Worm (Caenorhabditis elegans) whole organism, early embryonic: ENCODE results near the gene cut-4.
A peak's percentile ranks its signal among the peaks of the same experiment; 100 is the strongest.
"Not testable (repeated sequence)": the region's sequence is repeated elsewhere in the genome, so short reads cannot be mapped to it uniquely, and the experiment has no call there.

Source experiments
- B0310.2 ChIP-seq: sonication (generic microtip); optimal IDR thresholded peaks from 2 replicates; lab custom pipeline; 2016; ENCODE audit warnings: mild to moderate bottlenecking, missing genetic modification characterization, missing compliant biosample characterization
- F13C5.2 ChIP-seq: sonication (generic microtip); optimal IDR thresholded peaks from 2 replicates; lab custom pipeline; 2017; ENCODE audit warnings: mild to moderate bottlenecking, missing genetic modification characterization, inconsistent platforms, missing compliant biosample characterization
- aly-1 ChIP-seq: sonication (generic microtip); optimal IDR thresholded peaks from 2 replicates; lab custom pipeline; 2016; ENCODE audit warnings: missing genetic modification characterization, missing compliant biosample characterization
- ama-1 ChIP-seq: fragments of 150-350 bp; optimal IDR thresholded peaks from 2 replicates; lab custom pipeline; 2014
- ceh-13 ChIP-seq: fragments of 200-800 bp; sonication (Bioruptor generic); optimal IDR thresholded peaks from 2 replicates; lab custom pipeline; 2018; ENCODE audit warnings: mild to moderate bottlenecking, missing genetic modification characterization, missing compliant biosample characterization
- ceh-36 ChIP-seq: sonication (generic microtip); optimal IDR thresholded peaks from 2 replicates; lab custom pipeline; 2016; ENCODE audit warnings: missing genetic modification characterization, inconsistent platforms, missing compliant biosample characterization
- ets-7 ChIP-seq: sonication (generic microtip); optimal IDR thresholded peaks from 2 replicates; lab custom pipeline; 2016; ENCODE audit warnings: missing genotype, missing genetic modification characterization, missing compliant biosample characterization
- flt-1 ChIP-seq: fragments of 200-800 bp; sonication (Bioruptor generic); IDR thresholded peaks from 2 replicates; pipeline ENCODE4 v1.3.6; 2022; ENCODE audit warnings: missing genetic modification characterization, missing compliant biosample characterization
- hmbx-1 ChIP-seq: sonication (generic microtip); optimal IDR thresholded peaks from 2 replicates; lab custom pipeline; 2016; ENCODE audit warnings: mild to moderate bottlenecking, missing genetic modification characterization, missing compliant biosample characterization
- hmg-4 ChIP-seq: fragments of 200-800 bp; sonication (Bioruptor generic); optimal IDR thresholded peaks from 2 replicates; lab custom pipeline; 2018; ENCODE audit warnings: mild to moderate bottlenecking, missing genetic modification characterization, missing compliant biosample characterization
- hnd-1 ChIP-seq: sonication (generic microtip); optimal IDR thresholded peaks from 2 replicates; lab custom pipeline; 2016; ENCODE audit warnings: missing genetic modification characterization, missing compliant biosample characterization
- pes-1 ChIP-seq: fragments of 200-800 bp; sonication (Bioruptor generic); IDR thresholded peaks from 2 replicates; pipeline ENCODE4 v1.3.6; 2022; ENCODE audit warnings: missing genetic modification reagents, missing genetic modification characterization, missing compliant biosample characterization
- scrt-1 ChIP-seq: fragments of 200-800 bp; sonication (Bioruptor generic); IDR thresholded peaks from 2 replicates; pipeline ENCODE4 v1.3.6; 2022; ENCODE audit warnings: missing genetic modification characterization, missing compliant biosample characterization
- sea-1 ChIP-seq: fragments of 200-800 bp; sonication (Bioruptor generic); conservative IDR thresholded peaks from 2 replicates; pipeline ENCODE4 v1.3.6; 2022; ENCODE audit warnings: missing genetic modification characterization, missing compliant biosample characterization
- tbx-11 ChIP-seq: fragments of 200-800 bp; sonication (Bioruptor generic); IDR thresholded peaks from 2 replicates; pipeline ENCODE4 v1.3.6; 2022; ENCODE audit warnings: missing genetic modification characterization, missing compliant biosample characterization
- tbx-37 ChIP-seq: fragments of 200-800 bp; sonication (Bioruptor generic); conservative IDR thresholded peaks from 2 replicates; pipeline ENCODE4 v1.3.6; 2022; ENCODE audit warnings: missing genetic modification reagents, missing genetic modification characterization, missing compliant biosample characterization
- tra-4 ChIP-seq: sonication (generic microtip); optimal IDR thresholded peaks from 2 replicates; lab custom pipeline; 2017; ENCODE audit warnings: missing genetic modification characterization, missing compliant biosample characterization

The cut-4 gene

DNA sequence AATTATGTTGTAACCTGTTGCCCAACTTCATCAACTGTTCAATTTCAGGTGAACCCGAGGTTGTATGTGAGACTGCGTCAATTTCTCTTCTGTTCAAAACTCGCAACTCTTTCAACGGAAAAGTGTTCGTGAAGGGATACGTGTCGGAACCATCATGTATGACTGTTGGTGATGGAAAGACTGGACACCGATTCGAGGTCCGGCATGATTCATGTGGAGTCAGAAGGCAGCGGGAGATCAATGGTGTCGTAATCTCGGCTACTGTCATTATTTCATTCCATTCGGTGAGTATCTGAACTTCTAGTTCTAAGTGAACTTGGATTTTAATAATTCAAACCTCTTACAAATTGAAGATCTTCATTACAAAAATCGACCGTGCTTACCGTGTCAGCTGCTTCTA lies 1.9 kb downstream of the cut-4 start:
- no peak for TF ChIP-seq hnd-1
- TF ChIP-seq tbx-37 (GFP tag; lab: Robert Waterston, UW), result no peak
- TF ChIP-seq scrt-1 (GFP tag; lab: Robert Waterston, UW), result no peak
- no peak for TF ChIP-seq F13C5.2 (tag; lab: Kevin White, UChicago)
- TF ChIP-seq tbx-11 (GFP tag; lab: Robert Waterston, UW), result no peak
- TF ChIP-seq ceh-13, result no peak
- TF ChIP-seq ets-7, result no peak
- TF ChIP-seq B0310.2 (tag; lab: Kevin White, UChicago), result no peak
- TF ChIP-seq hmg-4 (GFP tag; lab: Kevin White, UChicago), result no peak
- no peak for TF ChIP-seq ama-1 (lab: Kevin White, UChicago)
- no peak for TF ChIP-seq hmbx-1 (tag; lab: Kevin White, UChicago)
- TF ChIP-seq flt-1 (GFP tag; lab: Robert Waterston, UW), result no peak
- TF ChIP-seq tra-4 (tag; lab: Kevin White, UChicago), result no peak
- TF ChIP-seq pes-1 (GFP tag; lab: Robert Waterston, UW), result no peak

- TF ChIP-seq scrt-1 (GFP tag; lab: Robert Waterston, UW), result no peak
- no peak for TF ChIP-seq ets-7
- TF ChIP-seq ama-1 (lab: Kevin White, UChicago), result no peak
- no peak for TF ChIP-seq B0310.2 (tag; lab: Kevin White, UChicago)
- TF ChIP-seq hmg-4 (GFP tag; lab: Kevin White, UChicago), result no peak
- TF ChIP-seq hnd-1, result no peak
- TF ChIP-seq tbx-11 (GFP tag; lab: Robert Waterston, UW), result no peak
- no peak for TF ChIP-seq hmbx-1 (tag; lab: Kevin White, UChicago)
- no peak for TF ChIP-seq aly-1 (tag; lab: Kevin White, UChicago)
- no peak for TF ChIP-seq ceh-13
- TF ChIP-seq pes-1 (GFP tag; lab: Robert Waterston, UW), result no peak
- no peak for TF ChIP-seq flt-1 (GFP tag; lab: Robert Waterston, UW)
These were observed 4.0 kb downstream of the cut-4 start, which contains the start of gene E04D5.4 for ce11 chrII:10439976-10440375. Gene E04D5.4, plus strand, starts transcription at chrII:10440276.

DNA sequence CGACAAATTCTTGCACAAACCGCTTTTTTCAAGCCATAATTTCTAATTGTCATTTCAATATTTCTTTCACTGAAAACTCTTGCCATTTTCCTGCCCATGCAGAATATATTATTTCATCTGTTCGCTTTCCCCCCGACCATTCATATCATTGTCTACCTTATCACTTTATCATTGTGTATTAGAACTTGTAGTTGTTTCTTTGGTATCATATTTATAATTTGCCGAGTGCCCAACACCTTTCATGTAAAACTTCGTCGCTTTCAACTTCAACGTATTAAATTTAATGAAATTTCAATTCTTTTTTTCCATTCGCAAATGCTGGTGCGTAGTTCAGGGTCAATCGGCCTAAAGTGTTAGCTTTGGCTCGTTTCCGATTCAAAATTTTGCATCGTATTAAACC lies 6.9 kb downstream of the cut-4 start, which contains the start of gene ZK673.1:
Gene ZK673.1 (plus strand): TSS at position 301 of the 400 bp plus-strand sequence.
- TF ChIP-seq ceh-13; ets-7; aly-1 (tag; lab: Kevin White, UChicago): not testable (repeated sequence)

ce11 chrII:10443898-10444297 lies 8.0 kb downstream of the cut-4 start:
- TF ChIP-seq hmbx-1 (tag; lab: Kevin White, UChicago), result no peak
- no peak for TF ChIP-seq ceh-36 (tag; lab: Kevin White, UChicago)
- no peak for TF ChIP-seq ama-1 (lab: Kevin White, UChicago)
- TF ChIP-seq flt-1 (GFP tag; lab: Robert Waterston, UW), result no peak
- TF ChIP-seq hmg-4 (GFP tag; lab: Kevin White, UChicago), result no peak

DNA sequence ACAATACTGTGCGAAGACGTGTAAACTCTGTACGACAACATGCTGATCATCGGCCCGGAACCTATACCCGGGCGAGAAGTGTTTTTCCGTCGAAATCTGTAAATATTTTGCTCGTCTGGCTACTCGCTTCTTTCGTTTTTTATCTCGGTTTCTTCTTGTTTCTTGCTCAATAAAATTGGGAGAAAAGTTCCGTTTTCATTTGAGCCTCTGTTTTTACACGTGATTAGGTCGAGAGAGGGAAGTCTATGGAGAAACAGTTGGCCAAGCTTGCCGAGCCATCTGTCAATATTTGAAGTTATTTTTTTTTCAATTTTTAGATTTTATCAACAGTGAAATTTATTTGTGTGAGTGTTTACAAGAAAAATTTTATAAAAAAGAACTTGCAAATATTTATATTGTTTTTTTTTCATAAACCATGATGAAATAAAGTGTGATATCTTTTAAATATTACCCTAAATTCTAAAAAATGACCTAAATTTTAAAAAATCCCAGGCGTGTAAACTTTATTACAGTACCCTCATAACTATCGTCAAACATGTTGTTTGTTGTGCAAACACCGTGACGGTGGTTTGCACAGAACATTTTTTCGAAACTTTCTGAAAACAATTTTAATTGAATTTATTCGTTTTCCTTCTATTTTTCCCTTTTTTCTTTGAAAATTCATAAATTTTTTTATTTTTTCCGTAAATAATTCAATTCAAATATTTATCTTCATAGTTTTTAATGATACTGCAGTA lies 9.2 kb downstream of the cut-4 start:
- TF ChIP-seq tra-4 (tag; lab: Kevin White, UChicago), result no peak
- TF ChIP-seq ets-7, result no peak
- TF ChIP-seq hmg-4 (GFP tag; lab: Kevin White, UChicago), result no peak
- TF ChIP-seq B0310.2 (tag; lab: Kevin White, UChicago), result no peak
- no peak for TF ChIP-seq aly-1 (tag; lab: Kevin White, UChicago)
- no peak for TF ChIP-seq scrt-1 (GFP tag; lab: Robert Waterston, UW)
- TF ChIP-seq pes-1 (GFP tag; lab: Robert Waterston, UW), result no peak
- no peak for TF ChIP-seq flt-1 (GFP tag; lab: Robert Waterston, UW)
- no peak for TF ChIP-seq hnd-1
- TF ChIP-seq sea-1, result no peak
- TF ChIP-seq F13C5.2 (tag; lab: Kevin White, UChicago), result no peak
- TF ChIP-seq ama-1 (lab: Kevin White, UChicago), result no peak
- TF ChIP-seq tbx-37 (GFP tag; lab: Robert Waterston, UW), result no peak
- TF ChIP-seq tbx-11 (GFP tag; lab: Robert Waterston, UW), result no peak
- TF ChIP-seq ceh-36 (tag; lab: Kevin White, UChicago), result no peak
- TF ChIP-seq hmbx-1 (tag; lab: Kevin White, UChicago), result no peak
- TF ChIP-seq ceh-13, result no peak

DNA sequence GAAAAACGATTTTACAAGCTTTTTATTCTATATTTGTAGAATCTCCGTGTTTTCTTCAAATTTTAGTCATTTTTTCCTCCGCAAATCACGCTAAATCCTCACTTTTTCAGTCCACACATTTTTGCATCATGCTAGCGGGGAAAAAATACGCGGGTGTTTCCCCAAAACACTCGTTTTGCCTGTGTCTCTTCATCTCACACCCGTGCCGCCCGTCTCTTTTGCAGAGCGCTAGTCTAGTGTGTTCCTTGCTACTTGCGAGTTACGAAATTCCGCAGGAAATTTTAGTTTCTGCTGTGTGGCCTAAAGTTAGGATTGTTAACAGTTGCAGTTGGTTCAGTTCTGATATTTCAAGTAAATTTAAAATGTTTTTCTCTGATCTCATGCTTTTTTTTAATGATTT lies 9.8 kb downstream of the cut-4 start:
- TF ChIP-seq flt-1 (GFP tag; lab: Robert Waterston, UW), result no peak
- TF ChIP-seq hmg-4 (GFP tag; lab: Kevin White, UChicago), result peak; percentile 11
- 0 out of 2 replicates have a peak, but pooled peaks have one; percentile 27 for TF ChIP-seq tbx-11 (GFP tag; lab: Robert Waterston, UW)

DNA sequence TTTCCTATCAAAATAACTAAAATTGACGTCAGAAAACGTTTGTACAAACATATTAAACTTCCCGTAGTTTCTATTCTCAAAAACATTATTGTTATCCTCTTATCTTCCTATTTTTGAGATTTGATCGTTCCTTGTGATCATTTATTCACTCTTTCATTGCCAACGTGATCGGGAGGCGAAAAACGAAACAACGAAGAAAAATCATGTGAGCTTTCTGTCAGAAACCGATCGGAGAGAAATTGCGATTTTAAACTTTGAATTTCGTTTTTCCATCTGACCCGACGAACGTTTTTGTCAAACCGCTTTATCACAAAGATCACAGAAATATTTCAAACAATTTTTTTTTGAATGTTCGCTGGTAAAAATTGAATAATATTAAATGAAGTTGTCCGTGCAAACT lies 10.4 kb downstream of the cut-4 start:
- TF ChIP-seq pes-1 (GFP tag; lab: Robert Waterston, UW) (no peak), ceh-13 (no peak), sea-1 (no peak), ceh-36 (tag; lab: Kevin White, UChicago) (no peak), F13C5.2 (tag; lab: Kevin White, UChicago) (no peak), flt-1 (GFP tag; lab: Robert Waterston, UW) (no peak), hmg-4 (GFP tag; lab: Kevin White, UChicago) (no peak), tbx-37 (GFP tag; lab: Robert Waterston, UW) (no peak), scrt-1 (GFP tag; lab: Robert Waterston, UW) (no peak), aly-1 (tag; lab: Kevin White, UChicago) (no peak), B0310.2 (tag; lab: Kevin White, UChicago) (no peak), ets-7 (no peak), ama-1 (lab: Kevin White, UChicago) (no peak), hnd-1 (no peak), tbx-11 (GFP tag; lab: Robert Waterston, UW) (no peak), hmbx-1 (tag; lab: Kevin White, UChicago) (no peak), tra-4 (tag; lab: Kevin White, UChicago) (no peak)
